Fruit fly (Drosophila melanogaster): ENCODE results near the gene alph.

The alph gene

dm6 chr3R:29591481-29592138 is at the start of gene alph:
TSS of gene alph (plus strand) at chr3R:29591831.
- TF ChIP-seq CG17801 (GFP tag; optimal IDR thresholded peaks at IDR 0.05; ENCODE audit: partially characterized antibody): peak; percentile 2

dm6 chr3R:29545163-29545562 is 46.5 kb upstream of the alph start:
- TF ChIP-seq CG17801 (GFP tag; optimal IDR thresholded peaks at IDR 0.05; ENCODE audit: partially characterized antibody): no peak

dm6 chr3R:29546418-29546817 is 45.2 kb upstream of the alph start:
- no peak for TF ChIP-seq CG17801 (GFP tag; optimal IDR thresholded peaks at IDR 0.05; ENCODE audit: partially characterized antibody)

- no peak for TF ChIP-seq CG17801 (GFP tag; optimal IDR thresholded peaks at IDR 0.05; ENCODE audit: partially characterized antibody)
Observed at dm6 chr3R:29547182-29547979, 44.2 kb upstream of the alph start.

- no peak for TF ChIP-seq CG17801 (GFP tag; optimal IDR thresholded peaks at IDR 0.05; ENCODE audit: partially characterized antibody)
Observed at dm6 chr3R:29547983-29548382, 43.6 kb upstream of the alph start.

dm6 chr3R:29548751-29549150 is 42.9 kb upstream of the alph start:
- TF ChIP-seq CG17801 (GFP tag; optimal IDR thresholded peaks at IDR 0.05; ENCODE audit: partially characterized antibody): no peak

- no peak for TF ChIP-seq CG17801 (GFP tag; optimal IDR thresholded peaks at IDR 0.05; ENCODE audit: partially characterized antibody)
Observed at dm6 chr3R:29549157-29549556, 42.5 kb upstream of the alph start.

- no peak for TF ChIP-seq CG17801 (GFP tag; optimal IDR thresholded peaks at IDR 0.05; ENCODE audit: partially characterized antibody)
Observed at dm6 chr3R:29549945-29550344, 41.7 kb upstream of the alph start.

dm6 chr3R:29550735-29551134 is 40.9 kb upstream of the alph start:
- TF ChIP-seq CG17801 (GFP tag; optimal IDR thresholded peaks at IDR 0.05; ENCODE audit: partially characterized antibody): no peak

dm6 chr3R:29552830-29553583 is 38.6 kb upstream of the alph start:
- TF ChIP-seq CG17801 (GFP tag; optimal IDR thresholded peaks at IDR 0.05; ENCODE audit: partially characterized antibody): no peak

dm6 chr3R:29556003-29556467 is 35.6 kb upstream of the alph start, which contains the start of gene Dr:
TSS of gene Dr (plus strand) at chr3R:29556386.
- TF ChIP-seq CG17801 (GFP tag; optimal IDR thresholded peaks at IDR 0.05; ENCODE audit: partially characterized antibody): no peak

dm6 chr3R:29557555-29557954 is 34.1 kb upstream of the alph start:
- no peak for TF ChIP-seq CG17801 (GFP tag; optimal IDR thresholded peaks at IDR 0.05; ENCODE audit: partially characterized antibody)

dm6 chr3R:29559444-29559976 is 32.1 kb upstream of the alph start:
- no peak for TF ChIP-seq CG17801 (GFP tag; optimal IDR thresholded peaks at IDR 0.05; ENCODE audit: partially characterized antibody)

dm6 chr3R:29560418-29560817 is 31.2 kb upstream of the alph start:
- no peak for TF ChIP-seq CG17801 (GFP tag; optimal IDR thresholded peaks at IDR 0.05; ENCODE audit: partially characterized antibody)

dm6 chr3R:29562579-29562978 is 29.1 kb upstream of the alph start:
- no peak for TF ChIP-seq CG17801 (GFP tag; optimal IDR thresholded peaks at IDR 0.05; ENCODE audit: partially characterized antibody)

Measured in ovary, adult (tissue).